Worm (Caenorhabditis elegans) whole organism, early embryonic: ENCODE measurements around the gene citk-1.

ENCODE experiments used
- B0310.2 ChIP-seq: sonication (generic microtip); optimal IDR thresholded peaks from 2 replicates; lab custom pipeline; 2016; ENCODE audit warnings: mild to moderate bottlenecking, missing genetic modification characterization, missing compliant biosample characterization
- ama-1 ChIP-seq: fragments of 150-350 bp; optimal IDR thresholded peaks from 2 replicates; lab custom pipeline; 2014
- ceh-36 ChIP-seq: sonication (generic microtip); optimal IDR thresholded peaks from 2 replicates; lab custom pipeline; 2016; ENCODE audit warnings: missing genetic modification characterization, inconsistent platforms, missing compliant biosample characterization
- ets-7 ChIP-seq: sonication (generic microtip); optimal IDR thresholded peaks from 2 replicates; lab custom pipeline; 2016; ENCODE audit warnings: missing genotype, missing genetic modification characterization, missing compliant biosample characterization
- flt-1 ChIP-seq: fragments of 200-800 bp; sonication (Bioruptor generic); IDR thresholded peaks from 2 replicates; pipeline ENCODE4 v1.3.6; 2022; ENCODE audit warnings: missing genetic modification characterization, missing compliant biosample characterization
- hmbx-1 ChIP-seq: sonication (generic microtip); optimal IDR thresholded peaks from 2 replicates; lab custom pipeline; 2016; ENCODE audit warnings: mild to moderate bottlenecking, missing genetic modification characterization, missing compliant biosample characterization
- hmg-4 ChIP-seq: fragments of 200-800 bp; sonication (Bioruptor generic); optimal IDR thresholded peaks from 2 replicates; lab custom pipeline; 2018; ENCODE audit warnings: mild to moderate bottlenecking, missing genetic modification characterization, missing compliant biosample characterization
- hnd-1 ChIP-seq: sonication (generic microtip); optimal IDR thresholded peaks from 2 replicates; lab custom pipeline; 2016; ENCODE audit warnings: missing genetic modification characterization, missing compliant biosample characterization
- pes-1 ChIP-seq: fragments of 200-800 bp; sonication (Bioruptor generic); IDR thresholded peaks from 2 replicates; pipeline ENCODE4 v1.3.6; 2022; ENCODE audit warnings: missing genetic modification reagents, missing genetic modification characterization, missing compliant biosample characterization
- scrt-1 ChIP-seq: fragments of 200-800 bp; sonication (Bioruptor generic); IDR thresholded peaks from 2 replicates; pipeline ENCODE4 v1.3.6; 2022; ENCODE audit warnings: missing genetic modification characterization, missing compliant biosample characterization
- sea-1 ChIP-seq: fragments of 200-800 bp; sonication (Bioruptor generic); conservative IDR thresholded peaks from 2 replicates; pipeline ENCODE4 v1.3.6; 2022; ENCODE audit warnings: missing genetic modification characterization, missing compliant biosample characterization
- tbx-11 ChIP-seq: fragments of 200-800 bp; sonication (Bioruptor generic); IDR thresholded peaks from 2 replicates; pipeline ENCODE4 v1.3.6; 2022; ENCODE audit warnings: missing genetic modification characterization, missing compliant biosample characterization
- tbx-37 ChIP-seq: fragments of 200-800 bp; sonication (Bioruptor generic); conservative IDR thresholded peaks from 2 replicates; pipeline ENCODE4 v1.3.6; 2022; ENCODE audit warnings: missing genetic modification reagents, missing genetic modification characterization, missing compliant biosample characterization

ce11 chrII:13860900-13861299, 47.8 kb upstream of the citk-1 start:
- no peak for TF ChIP-seq hnd-1 (tag; lab: Kevin White, UChicago)
- no peak for TF ChIP-seq scrt-1 (GFP tag; lab: Robert Waterston, UW)
- TF ChIP-seq sea-1 (GFP tag; lab: Robert Waterston, UW): no peak
- no peak for TF ChIP-seq ama-1
- no peak for TF ChIP-seq hmbx-1
- no peak for TF ChIP-seq pes-1 (GFP tag; lab: Robert Waterston, UW)
- no peak for TF ChIP-seq flt-1 (GFP tag; lab: Robert Waterston, UW)
- no peak for TF ChIP-seq B0310.2 (tag; lab: Kevin White, UChicago)
- TF ChIP-seq hmg-4 (GFP tag; lab: Kevin White, UChicago): no peak
- TF ChIP-seq ceh-36 (tag; lab: Kevin White, UChicago): no peak
- TF ChIP-seq tbx-11: no peak
- no peak for TF ChIP-seq tbx-37 (GFP tag; lab: Robert Waterston, UW)
- no peak for TF ChIP-seq ets-7
